Worm (Caenorhabditis elegans) whole organism, L4 larva: ENCODE results near the gene tag-77.

ENCODE experiments used
- F26F4.8 ChIP-seq: fragments of 200-800 bp; sonication (Bioruptor generic); conservative IDR thresholded peaks from 2 replicates; pipeline ENCODE4 v1.3.6; 2022; ENCODE audit warnings: missing genetic modification characterization, missing compliant biosample characterization
- R02D3.7 ChIP-seq: fragments of 150-350 bp; sonication (generic microtip); optimal IDR thresholded peaks from 3 replicates; lab custom pipeline; 2014; ENCODE audit warnings: missing biosample characterization, missing genetic modification characterization
- T26A8.4 ChIP-seq: fragments of 200-800 bp; sonication (Bioruptor generic); IDR thresholded peaks from 2 replicates; pipeline ENCODE4 v1.3.6; 2022; ENCODE audit warnings: missing genetic modification characterization, missing compliant biosample characterization
- Y105C5A.15 ChIP-seq: fragments of 200-800 bp; sonication (Bioruptor generic); IDR thresholded peaks from 2 replicates; pipeline ENCODE4 v1.3.6; 2022; ENCODE audit warnings: missing genetic modification characterization, missing compliant biosample characterization
- Y48G9A.11 ChIP-seq: fragments of 200-800 bp; sonication (Bioruptor generic); IDR thresholded peaks from 2 replicates; pipeline ENCODE4 v1.3.6; 2022; ENCODE audit warnings: missing genetic modification reagents, missing genetic modification characterization, missing compliant biosample characterization
- Y75B8A.6 ChIP-seq: fragments of 200-800 bp; sonication (Bioruptor generic); IDR thresholded peaks from 2 replicates; pipeline ENCODE4 v1.3.6; 2022; ENCODE audit warnings: missing genetic modification reagents, missing genetic modification characterization, missing compliant biosample characterization
- ZK337.2 ChIP-seq: fragments of 200-800 bp; sonication (Bioruptor generic); IDR thresholded peaks from 2 replicates; pipeline ENCODE4 v1.3.6; 2022; ENCODE audit warnings: missing genetic modification reagents, missing genetic modification characterization, missing compliant biosample characterization
- ZK546.5 ChIP-seq, 2 experiments: sonication (generic microtip); optimal IDR thresholded peaks; 2 replicates each; lab custom pipeline; 2017; ENCODE audit warnings: missing biosample characterization in 2 of 2, missing genetic modification characterization in 2 of 2
- aha-1 ChIP-seq: fragments of 150-350 bp; peaks from one replicate; lab custom pipeline; 2014; ENCODE audit warnings: missing biosample characterization, missing genetic modification characterization
- ceh-20 ChIP-seq: fragments of 200-800 bp; sonication (Bioruptor generic); IDR thresholded peaks from 2 replicates; pipeline ENCODE4 v1.3.6; 2022; ENCODE audit warnings: missing genetic modification reagents, missing genetic modification characterization, missing compliant biosample characterization
- ceh-28 ChIP-seq: fragments of 150-350 bp; optimal IDR thresholded peaks from 2 replicates; lab custom pipeline; 2014; ENCODE audit warnings: missing biosample characterization, missing genetic modification reagents, missing genetic modification characterization
- ceh-44 ChIP-seq: fragments of 200-800 bp; sonication (Bioruptor generic); IDR thresholded peaks from 2 replicates; pipeline ENCODE4 v1.3.6; 2022; ENCODE audit warnings: missing genetic modification reagents, missing genetic modification characterization, missing compliant biosample characterization
- ceh-62 ChIP-seq: sonication (generic microtip); optimal IDR thresholded peaks from 2 replicates; lab custom pipeline; 2017; ENCODE audit warnings: missing biosample characterization, missing genetic modification characterization
- daf-16 ChIP-seq, 3 experiments: sonication (generic microtip); optimal IDR thresholded peaks; 2 replicates each; lab custom pipeline; 2016 to 2017; ENCODE audit warnings: missing genetic modification characterization in 3 of 3, missing genetic modification reagents in 3 of 3, mild to moderate bottlenecking in 2 of 3, missing compliant biosample characterization in 2 of 3, missing biosample characterization in 1 of 3, moderate library complexity in 1 of 3
- daf-19 ChIP-seq: fragments of 200-800 bp; sonication (Bioruptor generic); conservative IDR thresholded peaks from 2 replicates; pipeline ENCODE4 v1.3.6; 2022; ENCODE audit warnings: missing genetic modification characterization, missing compliant biosample characterization
- dmd-6 ChIP-seq: fragments of 200-800 bp; sonication (Bioruptor generic); IDR thresholded peaks from 2 replicates; pipeline ENCODE4 v1.3.6; 2022; ENCODE audit warnings: missing genetic modification reagents, missing genetic modification characterization, missing compliant biosample characterization
- fkh-10 ChIP-seq: fragments of 150-350 bp; optimal IDR thresholded peaks from 2 replicates; lab custom pipeline; 2014; ENCODE audit warnings: missing biosample characterization, missing genetic modification reagents, missing genetic modification characterization
- fos-1 ChIP-seq: fragments of 150-350 bp; optimal IDR thresholded peaks from 2 replicates; lab custom pipeline; 2014; ENCODE audit warnings: missing biosample characterization, missing genetic modification characterization
- hlh-11 ChIP-seq: fragments of 200-800 bp; sonication (Bioruptor generic); optimal IDR thresholded peaks from 2 replicates; lab custom pipeline; 2018; ENCODE audit warnings: mild to moderate bottlenecking, missing genetic modification characterization, missing compliant biosample characterization
- hlh-30 ChIP-seq: sonication (generic microtip); optimal IDR thresholded peaks from 2 replicates; lab custom pipeline; 2017; ENCODE audit warnings: antibody characterized with exemption, mild to moderate bottlenecking, missing genetic modification characterization, missing compliant biosample characterization; ENCODE audit not compliant: insufficient read depth
- hmg-1.1 ChIP-seq: fragments of 200-800 bp; sonication (Bioruptor generic); IDR thresholded peaks from 2 replicates; pipeline ENCODE4 v1.3.6; 2022; ENCODE audit warnings: missing genetic modification reagents, missing genetic modification characterization, missing compliant biosample characterization
- lim-7 ChIP-seq: fragments of 200-800 bp; sonication (Bioruptor generic); IDR thresholded peaks from 2 replicates; pipeline ENCODE4 v1.3.6; 2022; ENCODE audit warnings: missing genetic modification characterization, missing compliant biosample characterization
- lin-1 ChIP-seq: fragments of 200-800 bp; sonication (Bioruptor generic); IDR thresholded peaks from 2 replicates; pipeline ENCODE4 v1.3.6; 2022; ENCODE audit warnings: missing genetic modification reagents, missing genetic modification characterization, missing compliant biosample characterization
- lin-38 ChIP-seq: fragments of 200-800 bp; sonication (Bioruptor generic); IDR thresholded peaks from 2 replicates; pipeline ENCODE4 v1.3.6; 2022; ENCODE audit warnings: missing genetic modification reagents, missing genetic modification characterization, missing compliant biosample characterization
- mdl-1 ChIP-seq, 2 experiments: fragments of 150-350 bp in 1 of 2; sonication (generic microtip) in 1 of 2; optimal IDR thresholded peaks; 2 replicates each; lab custom pipeline; 2014 to 2017; ENCODE audit warnings: missing biosample characterization in 2 of 2, missing genetic modification characterization in 2 of 2
- mdt-29 ChIP-seq: fragments of 200-800 bp; sonication (Bioruptor generic); IDR thresholded peaks from 2 replicates; pipeline ENCODE4 v1.3.6; 2022; ENCODE audit warnings: missing genetic modification reagents, missing genetic modification characterization, missing compliant biosample characterization
- mes-2 ChIP-seq: sonication (generic microtip); optimal IDR thresholded peaks from 2 replicates; lab custom pipeline; 2016; ENCODE audit warnings: missing genotype, mild to moderate bottlenecking, missing genetic modification characterization, missing compliant biosample characterization; ENCODE audit not compliant: poor library complexity, severe bottlenecking
- mxl-3 ChIP-seq: fragments of 200-800 bp; sonication (Bioruptor generic); optimal IDR thresholded peaks from 2 replicates; lab custom pipeline; 2018; ENCODE audit warnings: mild to moderate bottlenecking, missing genetic modification characterization, missing compliant biosample characterization
- nhr-10 ChIP-seq: fragments of 150-350 bp; optimal IDR thresholded peaks from 2 replicates; lab custom pipeline; 2014; ENCODE audit warnings: missing biosample characterization, missing genetic modification characterization
- nhr-28 ChIP-seq: fragments of 150-350 bp; optimal IDR thresholded peaks from 2 replicates; lab custom pipeline; 2014; ENCODE audit warnings: missing biosample characterization, missing genetic modification characterization
- nhr-41 ChIP-seq: fragments of 200-800 bp; sonication (Bioruptor generic); IDR thresholded peaks from 2 replicates; pipeline ENCODE4 v1.3.6; 2022; ENCODE audit warnings: missing genetic modification reagents, missing genetic modification characterization, missing compliant biosample characterization
- nhr-6 ChIP-seq: fragments of 150-350 bp; optimal IDR thresholded peaks from 2 replicates; lab custom pipeline; 2014; ENCODE audit warnings: missing biosample characterization, missing genetic modification characterization
- pha-4 ChIP-seq, 2 experiments: fragments of 150-350 bp in 1 of 2; fragments of 200-800 bp in 1 of 2; sonication (Bioruptor generic) in 1 of 2; IDR thresholded peaks in 1 of 2; optimal IDR thresholded peaks in 1 of 2; 2 replicates each; pipeline versions ENCODE4 v1.3.6 to Lab custom; 2014 to 2022; ENCODE audit warnings: missing genetic modification characterization in 2 of 2, missing genetic modification reagents in 2 of 2, missing biosample characterization in 1 of 2, missing compliant biosample characterization in 1 of 2
- pqm-1 ChIP-seq: sonication (generic microtip); optimal IDR thresholded peaks from 2 replicates; lab custom pipeline; 2017; ENCODE audit warnings: missing biosample characterization, missing genetic modification characterization
- saeg-2 ChIP-seq: fragments of 200-800 bp; sonication (Bioruptor generic); IDR thresholded peaks from 2 replicates; pipeline ENCODE4 v1.3.6; 2022; ENCODE audit warnings: missing genetic modification reagents, missing genetic modification characterization, missing compliant biosample characterization
- set-16 ChIP-seq: fragments of 200-800 bp; sonication (Bioruptor generic); IDR thresholded peaks from 2 replicates; pipeline ENCODE4 v1.3.6; 2022; ENCODE audit warnings: missing genetic modification reagents, missing genetic modification characterization, missing compliant biosample characterization
- snpc-4 ChIP-seq: fragments of 150-350 bp; optimal IDR thresholded peaks from 2 replicates; lab custom pipeline; 2014; ENCODE audit warnings: missing biosample characterization, missing genetic modification characterization
- unc-39 ChIP-seq: sonication (generic microtip); optimal IDR thresholded peaks from 2 replicates; lab custom pipeline; 2017; ENCODE audit warnings: missing biosample characterization, missing genetic modification characterization
- unc-62 ChIP-seq, 3 experiments: fragments of 150-350 bp in 1 of 3; sonication (generic microtip); optimal IDR thresholded peaks in 2 of 3; peaks in 1 of 3; 1 replicate in 1 of 3; 2 replicates in 2 of 3; lab custom pipeline; 2014 to 2017; ENCODE audit warnings: missing biosample characterization in 3 of 3, missing genetic modification characterization in 3 of 3, missing genetic modification reagents in 3 of 3, missing genotype in 1 of 3
- zag-1 ChIP-seq: fragments of 150-350 bp; optimal IDR thresholded peaks from 2 replicates; lab custom pipeline; 2014; ENCODE audit warnings: missing biosample characterization, missing genetic modification characterization
- zip-2 ChIP-seq: fragments of 150-350 bp; optimal IDR thresholded peaks from 2 replicates; lab custom pipeline; 2014; ENCODE audit warnings: missing biosample characterization, missing genetic modification characterization

The tag-77 gene

ce11 chrIV:8463716-8464115 is 46.6 kb downstream of the tag-77 start, which contains the start of gene str-176:
Gene str-176, minus strand, starts transcription at chrIV:8463816.
- TF ChIP-seq snpc-4 (tag; lab: Kevin White, UChicago) (no peak), zip-2 (tag; lab: Kevin White, UChicago) (no peak), lin-1 (GFP tag; lab: Robert Waterston, UW) (no peak)

- TF ChIP-seq daf-16 (GFP tag; optimal IDR thresholded peaks at IDR 0.05; lab: Kevin White, UChicago): no peak
- no peak for TF ChIP-seq daf-16 (tag; optimal IDR thresholded peaks at IDR 0.05; lab: Kevin White, UChicago)
- TF ChIP-seq hlh-11 (tag; lab: Kevin White, UChicago): peak; percentile 24
- TF ChIP-seq zag-1: no peak
- no peak for TF ChIP-seq Y75B8A.6 (GFP tag; lab: Robert Waterston, UW)
- TF ChIP-seq aha-1 (tag; lab: Kevin White, UChicago): peak; percentile 39
- TF ChIP-seq ZK337.2 (GFP tag; lab: Robert Waterston, UW): no peak
- TF ChIP-seq ceh-20 (GFP tag; lab: Robert Waterston, UW): peak; percentile 60; the same call in 1 of the 2 replicates
- TF ChIP-seq hlh-30 (tag; lab: Kevin White, UChicago): peak; percentile 58
- TF ChIP-seq fkh-10: no peak
- TF ChIP-seq Y105C5A.15: no peak
- peak in 1 of 2 experiments; percentile 100 for TF ChIP-seq unc-62 (GFP tag; optimal IDR thresholded peaks at IDR 0.05 in 1 of 2; lab: Kevin White, UChicago)
- TF ChIP-seq unc-62 (tag; optimal IDR thresholded peaks at IDR 0.05; lab: Kevin White, UChicago): no peak
- 0 out of 2 replicates have a peak, but pooled peaks have one; percentile 9 for TF ChIP-seq dmd-6
- peak in 1 of 2 experiments; percentile 84 for TF ChIP-seq mdl-1 (tag; optimal IDR thresholded peaks at IDR 0.05; lab: Kevin White, UChicago)
- peak; percentile 68 for TF ChIP-seq nhr-28 (tag; lab: Kevin White, UChicago)
- no peak for TF ChIP-seq nhr-10 (tag; lab: Kevin White, UChicago)
Observed at ce11 chrIV:8463069-8463468, 47.3 kb downstream of the tag-77 start.

- TF ChIP-seq daf-19 (GFP tag; lab: Robert Waterston, UW) (no peak), F26F4.8 (no peak), set-16 (GFP tag; lab: Robert Waterston, UW) (no peak), pqm-1 (tag; lab: Kevin White, UChicago) (no peak), unc-62 (GFP tag; optimal IDR thresholded peaks at IDR 0.05 in 1 of 2; lab: Kevin White, UChicago) (peak in 1 of 2 experiments; percentile 54), unc-62 (tag; optimal IDR thresholded peaks at IDR 0.05; lab: Kevin White, UChicago) (no peak), ZK546.5 (tag; optimal IDR thresholded peaks at IDR 0.05; lab: Kevin White, UChicago) (no peak), unc-39 (tag; lab: Kevin White, UChicago) (no peak), lim-7 (GFP tag; lab: Robert Waterston, UW) (no peak)
Observed at ce11 chrIV:8462376-8462775, 48.0 kb downstream of the tag-77 start.

ce11 chrIV:8461177-8461576 is 49.2 kb downstream of the tag-77 start:
- peak in 1 of 2 experiments; percentile 96 for TF ChIP-seq unc-62 (GFP tag; optimal IDR thresholded peaks at IDR 0.05 in 1 of 2; lab: Kevin White, UChicago)
- no peak for TF ChIP-seq unc-62 (tag; optimal IDR thresholded peaks at IDR 0.05; lab: Kevin White, UChicago)
- TF ChIP-seq mxl-3 (GFP tag; lab: Kevin White, UChicago): no peak
- no peak for TF ChIP-seq ceh-28

ce11 chrIV:8460208-8460607 is 50.1 kb downstream of the tag-77 start, which contains the start of gene ant-1.4:
Gene ant-1.4, minus strand, starts transcription at chrIV:8460308.
- TF ChIP-seq T26A8.4 (GFP tag; lab: Robert Waterston, UW) (no peak), mes-2 (tag; lab: Kevin White, UChicago) (no peak), fos-1 (tag; lab: Kevin White, UChicago) (no peak), Y48G9A.11 (no peak), mdt-29 (GFP tag; lab: Robert Waterston, UW) (no peak), saeg-2 (GFP tag; lab: Robert Waterston, UW) (no peak), mxl-3 (GFP tag; lab: Kevin White, UChicago) (no peak), aha-1 (tag; lab: Kevin White, UChicago) (no peak), hmg-1.1 (GFP tag; lab: Robert Waterston, UW) (no peak), snpc-4 (tag; lab: Kevin White, UChicago) (no peak), set-16 (GFP tag; lab: Robert Waterston, UW) (no peak), R02D3.7 (tag; lab: Kevin White, UChicago) (no peak), Y75B8A.6 (GFP tag; lab: Robert Waterston, UW) (no peak), ceh-62 (no peak), pha-4 (GFP tag; IDR thresholded peaks at IDR 0.05; lab: Robert Waterston, UW) (no peak), pha-4 (tag; optimal IDR thresholded peaks at IDR 0.05; lab: Kevin White, UChicago) (no peak), lin-38 (GFP tag; lab: Robert Waterston, UW) (no peak), nhr-6 (no peak), nhr-41 (GFP tag; lab: Robert Waterston, UW) (no peak), lin-1 (GFP tag; lab: Robert Waterston, UW) (no peak), ceh-44 (GFP tag; lab: Robert Waterston, UW) (no peak)
